Worm (Caenorhabditis elegans) whole organism, midembryonic: ENCODE results near the gene snr-6.

Source experiments
- cog-1 ChIP-seq: sonication (generic microtip); optimal IDR thresholded peaks from 2 replicates; lab custom pipeline; 2016; ENCODE audit warnings: missing genetic modification characterization, missing compliant biosample characterization
- flt-1 ChIP-seq: fragments of 200-800 bp; sonication (Bioruptor generic); IDR thresholded peaks from 2 replicates; pipeline ENCODE4 v1.3.6; 2022; ENCODE audit warnings: missing genetic modification characterization, missing compliant biosample characterization

- TF ChIP-seq cog-1 (no peak), flt-1 (no peak)
Measured at ce11 chrIII:12424663-12425062, 4.8 kb downstream of the snr-6 start.
